Worm (Caenorhabditis elegans): ENCODE results near the gene rin-1.

Gene rin-1

DNA sequence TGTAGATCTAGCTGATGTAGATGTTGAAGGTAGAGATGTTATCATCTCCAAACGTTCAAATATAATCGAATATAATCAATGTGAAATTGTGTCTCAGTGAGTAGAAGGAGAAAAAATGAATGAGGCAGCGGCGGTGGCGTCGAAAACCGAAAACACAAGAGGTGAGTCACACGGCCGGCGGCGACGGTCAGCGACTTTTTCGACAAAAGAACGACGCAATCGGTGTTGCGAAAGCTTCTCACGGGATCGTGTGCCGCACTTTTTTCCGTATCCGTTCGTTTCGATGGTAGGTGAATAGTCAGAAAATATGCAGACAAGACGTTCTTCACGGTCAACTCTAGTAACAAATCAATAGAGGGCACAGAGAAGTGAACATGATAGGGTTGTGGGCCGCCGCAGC, at the start of gene rin-1:
TSS of gene rin-1 (minus strand) at position 101 of the 400 bp plus-strand sequence.
- TF ChIP-seq nhr-23 (tag; optimal IDR thresholded peaks at IDR 0.05) (no peak), elt-1 (tag; optimal IDR thresholded peaks at IDR 0.05) (peak; percentile 63)

DNA sequence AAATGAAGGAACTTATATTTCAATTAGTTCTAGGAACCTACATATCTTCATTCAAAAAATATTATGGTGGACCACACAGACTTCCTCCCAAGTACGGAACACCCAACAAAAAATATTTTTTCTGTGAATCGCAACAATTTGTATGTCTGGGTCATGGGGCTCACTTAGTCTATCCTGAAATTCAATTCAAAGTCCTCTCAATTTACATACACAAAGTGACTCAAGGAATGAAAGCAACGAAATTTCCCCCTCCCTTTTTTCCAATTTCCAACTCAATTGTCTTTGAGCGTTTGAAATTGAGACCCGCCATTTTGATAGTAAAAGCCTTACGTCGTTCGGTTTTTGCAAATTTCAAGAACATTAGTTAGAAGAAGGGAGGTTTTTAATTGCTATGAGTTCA, 44.0 kb upstream of the rin-1 start:
- TF ChIP-seq fos-1 (tag; optimal IDR thresholded peaks at IDR 0.05), result no peak
- TF ChIP-seq unc-39 (tag; optimal IDR thresholded peaks at IDR 0.05), result no peak
- no peak for TF ChIP-seq nhr-25 (tag; optimal IDR thresholded peaks at IDR 0.05)
- no peak for TF ChIP-seq ceh-28 (tag; optimal IDR thresholded peaks at IDR 0.05)
- no peak for TF ChIP-seq nhr-76 (tag; optimal IDR thresholded peaks at IDR 0.05)
- no peak for TF ChIP-seq nhr-23 (tag; optimal IDR thresholded peaks at IDR 0.05)
- peak; percentile 76 for TF ChIP-seq fkh-10 (GFP tag; optimal IDR thresholded peaks at IDR 0.05)
- TF ChIP-seq nhr-28 (tag; optimal IDR thresholded peaks at IDR 0.05), result no peak

DNA sequence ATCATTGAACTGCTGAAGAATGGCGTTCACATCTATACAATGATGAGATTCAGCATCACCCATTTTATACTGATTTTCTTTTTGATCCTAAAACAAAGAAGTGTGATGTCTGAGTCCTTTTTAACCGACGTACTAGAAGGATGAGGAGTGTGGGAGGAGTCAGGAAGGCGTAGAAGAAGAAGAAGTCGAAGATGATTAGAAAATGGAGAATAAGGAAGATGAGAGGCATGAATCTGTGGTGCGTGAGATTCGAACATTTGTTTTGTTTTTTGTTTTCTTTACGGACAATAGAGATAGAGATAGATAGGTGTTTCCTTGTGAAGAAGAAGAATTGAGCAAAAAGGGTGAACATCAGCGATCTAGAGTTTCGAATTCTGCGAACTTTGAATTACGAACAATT, 43.1 kb upstream of the rin-1 start, which contains the start of gene npr-13:
TSS of gene npr-13 (minus strand) at position 101 of the 400 bp plus-strand sequence.
- TF ChIP-seq ceh-28 (tag; optimal IDR thresholded peaks at IDR 0.05) (no peak), snpc-4 (tag; optimal IDR thresholded peaks at IDR 0.05) (no peak), ama-1 (optimal IDR thresholded peaks at IDR 0.05) (no peak), pha-4 (tag; optimal IDR thresholded peaks at IDR 0.05) (no peak), nhr-67 (tag; optimal IDR thresholded peaks at IDR 0.05) (no peak), nhr-12 (tag; optimal IDR thresholded peaks at IDR 0.05) (no peak), elt-2 (tag; optimal IDR thresholded peaks at IDR 0.05) (no peak), ceh-82 (tag; optimal IDR thresholded peaks at IDR 0.05) (no peak)

DNA sequence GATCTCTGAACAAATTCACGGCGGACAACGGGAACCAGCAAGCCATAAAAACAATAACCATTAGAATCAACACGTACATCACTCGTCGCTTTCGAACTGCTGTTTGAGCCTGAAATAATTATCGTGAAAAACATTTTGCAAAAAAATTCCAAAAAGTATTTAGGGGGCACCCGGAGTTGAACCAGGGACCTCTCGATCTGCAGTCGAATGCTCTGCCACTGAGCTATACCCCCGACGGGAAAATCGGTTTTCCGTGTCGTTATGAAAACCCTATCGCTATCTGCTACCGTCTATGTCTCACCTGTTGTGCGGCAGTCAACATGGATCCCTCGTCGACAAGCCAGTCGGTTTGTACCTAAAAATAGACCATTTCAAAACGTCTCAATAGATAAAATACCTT, 40.2 kb upstream of the rin-1 start:
- TF ChIP-seq nhr-43 (tag; optimal IDR thresholded peaks at IDR 0.05; ENCODE audit: poor library complexity, severe bottlenecking) (peak; percentile 50), pqm-1 (tag; optimal IDR thresholded peaks at IDR 0.05) (peak; percentile 6), unc-39 (tag; optimal IDR thresholded peaks at IDR 0.05) (no peak), ceh-9 (tag; optimal IDR thresholded peaks at IDR 0.05) (no peak), zag-1 (tag; optimal IDR thresholded peaks at IDR 0.05) (no peak), lin-39 (tag; optimal IDR thresholded peaks at IDR 0.05) (peak; percentile 28), elt-2 (tag; optimal IDR thresholded peaks at IDR 0.05) (peak; percentile 20), snpc-4 (tag; optimal IDR thresholded peaks at IDR 0.05) (peak; percentile 10)

DNA sequence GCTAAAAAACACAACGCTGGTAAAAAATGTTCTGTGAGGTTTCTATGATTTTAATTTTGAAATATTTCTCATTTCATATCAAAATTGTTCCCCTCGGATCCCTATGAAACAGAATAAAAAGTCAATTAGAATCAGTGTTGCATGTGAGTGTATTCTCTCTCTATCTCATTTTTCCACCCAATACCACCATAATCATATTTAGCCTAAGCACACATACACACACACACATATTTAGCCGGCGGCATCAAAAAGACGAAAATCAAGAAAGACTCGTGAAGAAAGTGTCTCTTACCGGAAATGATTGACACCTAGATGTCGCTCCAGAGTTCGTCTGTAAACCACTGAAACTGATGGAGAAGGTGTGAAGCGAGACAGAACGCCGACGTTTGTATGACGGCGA, 38.9 kb upstream of the rin-1 start:
- TF ChIP-seq unc-39 (tag; optimal IDR thresholded peaks at IDR 0.05) (no peak), ztf-11 (tag; optimal IDR thresholded peaks at IDR 0.05) (no peak), pqm-1 (tag; optimal IDR thresholded peaks at IDR 0.05) (no peak), egl-27 (tag; optimal IDR thresholded peaks at IDR 0.05) (no peak), skn-1 (tag; optimal IDR thresholded peaks at IDR 0.05) (no peak), nhr-76 (tag; optimal IDR thresholded peaks at IDR 0.05) (no peak), mdl-1 (tag; optimal IDR thresholded peaks at IDR 0.05) (no peak), lin-15B (tag; optimal IDR thresholded peaks at IDR 0.05) (no peak), elt-3 (tag; optimal IDR thresholded peaks at IDR 0.05) (no peak), ceh-28 (tag; optimal IDR thresholded peaks at IDR 0.05) (no peak), R02D3.7 (tag; optimal IDR thresholded peaks at IDR 0.05) (no peak), elt-2 (tag; optimal IDR thresholded peaks at IDR 0.05) (no peak), sea-2 (GFP tag; optimal IDR thresholded peaks at IDR 0.05) (no peak)

DNA sequence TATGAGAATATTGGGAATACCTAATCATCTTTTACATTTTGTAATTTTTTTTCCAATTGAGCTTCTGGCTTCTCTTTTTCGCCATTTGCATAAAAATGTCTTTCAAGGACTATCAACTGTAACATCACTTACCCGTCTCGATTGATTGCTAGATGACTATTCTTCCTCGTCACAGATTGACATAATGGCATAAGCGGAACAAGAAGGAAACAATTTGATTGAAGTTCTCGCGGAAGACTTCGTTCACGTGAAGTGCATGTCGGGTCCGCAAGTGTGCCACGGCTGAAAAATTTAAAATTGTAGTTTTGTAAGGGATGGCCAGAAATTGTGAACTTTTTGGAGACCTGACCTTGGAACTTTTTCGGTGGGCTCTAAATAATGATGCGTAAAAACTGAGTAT, 38.3 kb upstream of the rin-1 start:
- TF ChIP-seq ceh-82 (tag; optimal IDR thresholded peaks at IDR 0.05) (no peak), elt-1 (tag; optimal IDR thresholded peaks at IDR 0.05) (no peak), tbx-2 (tag; optimal IDR thresholded peaks at IDR 0.05) (no peak), ceh-9 (tag; optimal IDR thresholded peaks at IDR 0.05) (no peak), ztf-11 (tag; optimal IDR thresholded peaks at IDR 0.05) (no peak), lin-39 (tag; optimal IDR thresholded peaks at IDR 0.05) (no peak), pqm-1 (tag; optimal IDR thresholded peaks at IDR 0.05) (no peak), pha-4 (tag; optimal IDR thresholded peaks at IDR 0.05) (no peak), nhr-77 (tag; optimal IDR thresholded peaks at IDR 0.05) (no peak), nfya-1 (tag; optimal IDR thresholded peaks at IDR 0.05; ENCODE audit: insufficient read depth) (no peak), nhr-23 (tag; optimal IDR thresholded peaks at IDR 0.05) (no peak), ZK546.5 (tag; optimal IDR thresholded peaks at IDR 0.05) (no peak), mdl-1 (tag; optimal IDR thresholded peaks at IDR 0.05) (no peak)

Measured in whole organism, L3 larva.